Worm (Caenorhabditis elegans) whole organism, L3 larva: Measurements from ENCODE around the gene C18D4.4.

Source experiments
- ZK546.5 ChIP-seq: sonication (generic microtip); optimal IDR thresholded peaks from 2 replicates; lab custom pipeline; 2017; ENCODE audit warnings: missing biosample characterization, missing genetic modification characterization
- ama-1 ChIP-seq: fragments of 150-350 bp; optimal IDR thresholded peaks from 2 replicates; lab custom pipeline; 2018
- egl-5 ChIP-seq: fragments of 150-350 bp; optimal IDR thresholded peaks from 2 replicates; lab custom pipeline; 2017; ENCODE audit warnings: missing biosample characterization, missing genetic modification reagents, missing genetic modification characterization, inconsistent platforms
- elt-2 ChIP-seq: sonication (generic microtip); optimal IDR thresholded peaks from 2 replicates; lab custom pipeline; 2016; ENCODE audit warnings: missing genetic modification reagents, mild to moderate bottlenecking, missing genetic modification characterization, missing compliant biosample characterization
- nhr-11 ChIP-seq: fragments of 150-350 bp; optimal IDR thresholded peaks from 2 replicates; lab custom pipeline; 2014; ENCODE audit warnings: missing biosample characterization, missing genetic modification characterization
- nhr-237 ChIP-seq: fragments of 150-350 bp; optimal IDR thresholded peaks from 2 replicates; lab custom pipeline; 2014; ENCODE audit warnings: missing biosample characterization, missing genetic modification characterization
- nhr-25 ChIP-seq: sonication (generic microtip); optimal IDR thresholded peaks from 2 replicates; lab custom pipeline; 2017; ENCODE audit warnings: missing biosample characterization, missing genetic modification characterization
- nhr-76 ChIP-seq: fragments of 150-350 bp; sonication (generic microtip); optimal IDR thresholded peaks from 5 replicates; lab custom pipeline; 2014; ENCODE audit warnings: missing biosample characterization, missing genetic modification characterization
- skn-1 ChIP-seq: fragments of 150-350 bp; optimal IDR thresholded peaks from 2 replicates; lab custom pipeline; 2014; ENCODE audit warnings: missing biosample characterization, missing genetic modification characterization
- snpc-4 ChIP-seq: fragments of 150-350 bp; optimal IDR thresholded peaks from 2 replicates; lab custom pipeline; 2014; ENCODE audit warnings: missing biosample characterization, missing genetic modification characterization
- unc-62 ChIP-seq: fragments of 150-350 bp; sonication (generic microtip); optimal IDR thresholded peaks from 4 replicates; lab custom pipeline; 2014; ENCODE audit warnings: missing biosample characterization, missing genetic modification reagents, missing genetic modification characterization
- ztf-11 ChIP-seq: fragments of 150-350 bp; optimal IDR thresholded peaks from 2 replicates; lab custom pipeline; 2014; ENCODE audit warnings: missing biosample characterization, missing genetic modification characterization

ce11 chrV:17558946-17559345 is 27.6 kb upstream of the C18D4.4 start, which contains the start of gene fbxa-172:
- TF ChIP-seq nhr-25 (tag; lab: Kevin White, UChicago) (no peak), snpc-4 (tag; lab: Kevin White, UChicago) (no peak), ama-1 (lab: Kevin White, UChicago) (no peak), nhr-11 (tag; lab: Kevin White, UChicago) (no peak), ZK546.5 (tag; lab: Kevin White, UChicago) (no peak), egl-5 (no peak), nhr-237 (tag; lab: Kevin White, UChicago) (no peak), skn-1 (tag; lab: Kevin White, UChicago) (no peak), unc-62 (no peak), nhr-76 (tag; lab: Kevin White, UChicago) (no peak), ztf-11 (tag; lab: Kevin White, UChicago) (no peak), elt-2 (tag; lab: Kevin White, UChicago) (no peak)
